Worm (Caenorhabditis elegans): Measurements from ENCODE around the gene F56D5.2.

F56D5.2 gene

DNA sequence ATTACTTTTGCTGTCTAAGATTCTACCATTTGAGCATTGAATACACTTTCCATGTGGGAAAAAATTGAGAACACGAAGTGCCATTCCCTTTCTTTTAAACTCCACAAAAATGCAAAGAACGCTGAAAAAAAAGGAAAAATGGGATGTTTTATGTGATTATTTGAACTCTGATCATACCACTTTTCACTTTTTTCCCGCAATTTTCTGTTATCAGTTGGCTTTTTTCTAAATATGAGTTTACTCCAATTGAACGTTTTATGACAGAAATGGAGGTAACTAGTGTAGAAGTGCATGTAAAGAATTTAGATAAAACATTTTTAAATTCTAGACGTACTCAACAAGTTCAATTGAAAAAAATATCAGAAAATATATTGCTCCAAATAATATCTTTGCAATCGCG, 43.0 kb upstream of the F56D5.2 start:
- TF ChIP-seq pqm-1 (tag; optimal IDR thresholded peaks at IDR 0.05): peak; percentile 28
- no peak for TF ChIP-seq fkh-2 (tag; optimal IDR thresholded peaks at IDR 0.05)
- no peak for TF ChIP-seq nhr-28 (tag; optimal IDR thresholded peaks at IDR 0.05)
- TF ChIP-seq elt-2 (tag; optimal IDR thresholded peaks at IDR 0.05): peak; percentile 79
- TF ChIP-seq pha-4 (tag; optimal IDR thresholded peaks at IDR 0.05): peak; percentile 20
- no peak for TF ChIP-seq lin-15B (tag; optimal IDR thresholded peaks at IDR 0.05)

DNA sequence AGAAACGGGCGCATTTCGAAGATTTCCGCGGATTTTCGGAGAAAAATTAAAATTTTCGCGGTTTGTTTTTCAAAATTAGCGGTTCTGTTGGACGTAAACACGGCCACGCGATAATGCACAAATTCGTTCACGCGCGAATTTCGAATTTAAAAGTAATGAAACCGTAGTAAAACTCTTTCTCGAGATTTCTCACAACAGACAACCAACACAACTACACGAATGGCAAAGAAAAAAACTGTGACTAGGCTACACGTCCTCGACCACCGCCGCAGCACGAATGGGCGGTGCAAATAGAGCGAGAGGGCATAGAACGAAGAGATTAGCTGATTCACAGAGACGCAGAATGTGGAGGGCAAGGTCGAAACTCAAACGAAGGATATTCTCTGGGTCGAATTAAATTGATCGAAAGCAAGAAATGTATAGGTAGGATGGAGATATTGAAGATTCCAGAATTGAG, 42.5 kb upstream of the F56D5.2 start, which contains the start of gene idh-1:
TSS of gene idh-1 (minus strand) at position 228 of the 457 bp plus-strand sequence.
- TF ChIP-seq nhr-12 (tag; optimal IDR thresholded peaks at IDR 0.05): no peak
- no peak for TF ChIP-seq jun-1 (tag; optimal IDR thresholded peaks at IDR 0.05)
- TF ChIP-seq fkh-2 (tag; optimal IDR thresholded peaks at IDR 0.05): no peak
- TF ChIP-seq ZK546.5 (tag; optimal IDR thresholded peaks at IDR 0.05): no peak
- TF ChIP-seq elt-1 (tag; optimal IDR thresholded peaks at IDR 0.05): no peak
- TF ChIP-seq nhr-28 (tag; optimal IDR thresholded peaks at IDR 0.05): no peak
- no peak for TF ChIP-seq ceh-16 (tag; optimal IDR thresholded peaks at IDR 0.05)
- TF ChIP-seq nhr-25 (tag; optimal IDR thresholded peaks at IDR 0.05): peak; percentile 88
- TF ChIP-seq egl-5 (tag; optimal IDR thresholded peaks at IDR 0.05): no peak
- no peak for TF ChIP-seq R02D3.7 (tag; optimal IDR thresholded peaks at IDR 0.05)
- TF ChIP-seq hmg-11 (tag; optimal IDR thresholded peaks at IDR 0.05): peak; percentile 27
- TF ChIP-seq lsy-12 (tag; optimal IDR thresholded peaks at IDR 0.05): no peak
- TF ChIP-seq nhr-67 (tag; optimal IDR thresholded peaks at IDR 0.05): no peak
- no peak for TF ChIP-seq unc-39 (tag; optimal IDR thresholded peaks at IDR 0.05)
- TF ChIP-seq nhr-237 (tag; optimal IDR thresholded peaks at IDR 0.05): no peak
- no peak for TF ChIP-seq unc-62 (GFP tag; optimal IDR thresholded peaks at IDR 0.05)
- TF ChIP-seq lin-15B (tag; optimal IDR thresholded peaks at IDR 0.05): peak; percentile 62
- no peak for TF ChIP-seq sea-2 (GFP tag; optimal IDR thresholded peaks at IDR 0.05)
- TF ChIP-seq nhr-77 (tag; optimal IDR thresholded peaks at IDR 0.05): no peak
- peak; percentile 17 for TF ChIP-seq pqm-1 (tag; optimal IDR thresholded peaks at IDR 0.05)
- TF ChIP-seq ceh-28 (tag; optimal IDR thresholded peaks at IDR 0.05): no peak
- TF ChIP-seq daf-12 (tag; optimal IDR thresholded peaks at IDR 0.05): no peak
- no peak for TF ChIP-seq mdl-1 (tag; optimal IDR thresholded peaks at IDR 0.05)
- peak; percentile 89 for TF ChIP-seq ama-1 (optimal IDR thresholded peaks at IDR 0.05)
- TF ChIP-seq ztf-11 (tag; optimal IDR thresholded peaks at IDR 0.05): no peak
- no peak for TF ChIP-seq ceh-82 (tag; optimal IDR thresholded peaks at IDR 0.05)
- TF ChIP-seq egl-27 (tag; optimal IDR thresholded peaks at IDR 0.05): no peak
- no peak for TF ChIP-seq elt-3 (tag; optimal IDR thresholded peaks at IDR 0.05)
- no peak for TF ChIP-seq zag-1 (tag; optimal IDR thresholded peaks at IDR 0.05)
- TF ChIP-seq nhr-43 (tag; optimal IDR thresholded peaks at IDR 0.05; ENCODE audit: poor library complexity, severe bottlenecking): no peak
- no peak for TF ChIP-seq eor-1 (tag; optimal IDR thresholded peaks at IDR 0.05)
- TF ChIP-seq aly-2 (tag; optimal IDR thresholded peaks at IDR 0.05): no peak
- TF ChIP-seq tbx-2 (tag; optimal IDR thresholded peaks at IDR 0.05): no peak
- TF ChIP-seq ceh-9 (tag; optimal IDR thresholded peaks at IDR 0.05): no peak
- TF ChIP-seq lin-39 (tag; optimal IDR thresholded peaks at IDR 0.05): peak; percentile 59
- no peak for TF ChIP-seq mml-1 (tag; optimal IDR thresholded peaks at IDR 0.05)
- TF ChIP-seq skn-1 (tag; optimal IDR thresholded peaks at IDR 0.05): no peak
- peak; percentile 45 for TF ChIP-seq nhr-23 (tag; optimal IDR thresholded peaks at IDR 0.05)
- TF ChIP-seq nfya-1 (tag; optimal IDR thresholded peaks at IDR 0.05; ENCODE audit: insufficient read depth): peak; percentile 58
- no peak for TF ChIP-seq ztf-4 (tag; optimal IDR thresholded peaks at IDR 0.05)
- TF ChIP-seq fkh-10 (GFP tag; optimal IDR thresholded peaks at IDR 0.05): no peak
- TF ChIP-seq elt-2 (tag; optimal IDR thresholded peaks at IDR 0.05): no peak
- TF ChIP-seq fos-1 (tag; optimal IDR thresholded peaks at IDR 0.05): no peak
- TF ChIP-seq nhr-11 (tag; optimal IDR thresholded peaks at IDR 0.05): no peak
- TF ChIP-seq pha-4 (tag; optimal IDR thresholded peaks at IDR 0.05): peak; percentile 25
- TF ChIP-seq snpc-4 (tag; optimal IDR thresholded peaks at IDR 0.05): peak; percentile 83
- no peak for TF ChIP-seq nhr-76 (tag; optimal IDR thresholded peaks at IDR 0.05)

Measured in whole organism, L3 larva.